Fruit fly (Drosophila melanogaster) whole organism, embryonic: ENCODE results near the gene Vsp37A.

Experiments
- Antp ChIP-seq: fragments of 200-800 bp; sonication (Bioruptor generic); optimal IDR thresholded peaks from 3 replicates; lab custom pipeline; 2016; ENCODE audit warnings: missing biosample characterization, missing genetic modification characterization
- Atf-2 ChIP-seq: fragments of 200-800 bp; sonication (Bioruptor generic); optimal IDR thresholded peaks from 2 replicates; lab custom pipeline; 2016; ENCODE audit warnings: missing biosample characterization, missing genetic modification characterization
- CG10147 ChIP-seq: fragments of 200-800 bp; sonication (Bioruptor generic); optimal IDR thresholded peaks from 2 replicates; lab custom pipeline; 2019; ENCODE audit warnings: missing biosample characterization, mild to moderate bottlenecking, missing genetic modification characterization, moderate library complexity
- CG10209 ChIP-seq: fragments of 200-800 bp; sonication (Bioruptor generic); optimal IDR thresholded peaks from 3 replicates; lab custom pipeline; 2017; ENCODE audit warnings: missing biosample characterization, mild to moderate bottlenecking, missing genetic modification characterization, missing genetic modification reagents
- CG10959 ChIP-seq: fragments of 200-800 bp; sonication (Bioruptor generic); IDR thresholded peaks from 2 replicates; pipeline ENCODE4 v1.3.6; 2022; ENCODE audit warnings: missing biosample characterization, missing genetic modification characterization
- CG11504 ChIP-seq: fragments of 200-800 bp; sonication (Bioruptor generic); optimal IDR thresholded peaks from 3 replicates; lab custom pipeline; 2019; ENCODE audit warnings: missing biosample characterization, mild to moderate bottlenecking, missing genetic modification characterization, moderate library complexity
- CG14050 ChIP-seq: fragments of 200-800 bp; sonication (Bioruptor generic); IDR thresholded peaks from 3 replicates; pipeline ENCODE4 v1.3.6; 2022; ENCODE audit warnings: missing biosample characterization, missing genetic modification characterization
- CG14965 ChIP-seq: fragments of 200-800 bp; sonication (Bioruptor generic); optimal IDR thresholded peaks from 2 replicates; lab custom pipeline; 2016; ENCODE audit warnings: missing biosample characterization, missing genetic modification characterization, borderline replicate concordance
- CG15514 ChIP-seq: fragments of 200-800 bp; sonication (Bioruptor generic); optimal IDR thresholded peaks from 3 replicates; lab custom pipeline; 2017; ENCODE audit warnings: missing biosample characterization, missing genetic modification characterization, mild to moderate bottlenecking, moderate library complexity, missing genetic modification reagents
- CG17361 ChIP-seq: fragments of 200-800 bp; sonication (Bioruptor generic); IDR thresholded peaks from 3 replicates; pipeline ENCODE4 v1.3.6; 2022; ENCODE audit warnings: missing biosample characterization, missing genetic modification characterization
- CG18599 ChIP-seq: fragments of 200-800 bp; sonication (Bioruptor generic); optimal IDR thresholded peaks from 3 replicates; lab custom pipeline; 2017; ENCODE audit warnings: missing biosample characterization, missing genetic modification characterization, mild to moderate bottlenecking, moderate library complexity, missing genetic modification reagents
- CG31441 ChIP-seq: fragments of 200-800 bp; sonication (Bioruptor generic); IDR thresholded peaks from 2 replicates; pipeline ENCODE4 v1.3.6; 2022; ENCODE audit warnings: missing biosample characterization, missing genetic modification characterization
- CG4328 ChIP-seq: fragments of 200-800 bp; sonication (Bioruptor generic); optimal IDR thresholded peaks from 3 replicates; lab custom pipeline; 2017; ENCODE audit warnings: missing biosample characterization, missing genetic modification reagents, missing genetic modification characterization
- CG4424 ChIP-seq: fragments of 200-800 bp; sonication (Bioruptor generic); optimal IDR thresholded peaks from 3 replicates; lab custom pipeline; 2016; ENCODE audit warnings: missing biosample characterization, missing genetic modification characterization
- CG4854 ChIP-seq: fragments of 200-800 bp; sonication (Bioruptor generic); optimal IDR thresholded peaks from 2 replicates; lab custom pipeline; 2016; ENCODE audit warnings: missing biosample characterization, missing genetic modification characterization, inconsistent platforms
- CG7839 ChIP-seq: fragments of 200-800 bp; sonication (Bioruptor generic); optimal IDR thresholded peaks from 3 replicates; lab custom pipeline; 2018; ENCODE audit warnings: missing biosample characterization, mild to moderate bottlenecking, missing genetic modification characterization, moderate library complexity
- CG8290 ChIP-seq, 3 experiments: fragments of 200-800 bp; sonication (Bioruptor generic); optimal IDR thresholded peaks; 2 replicates each; lab custom pipeline; 2016 to 2019; ENCODE audit warnings: missing biosample characterization in 3 of 3, missing genetic modification characterization in 3 of 3, mild to moderate bottlenecking in 2 of 3, moderate library complexity in 1 of 3
- CG8944 ChIP-seq: fragments of 200-800 bp; sonication (Bioruptor generic); optimal IDR thresholded peaks from 3 replicates; lab custom pipeline; 2016; ENCODE audit warnings: missing biosample characterization, missing genetic modification characterization
- Dref ChIP-seq: fragments of 200-800 bp; sonication (Bioruptor generic); IDR thresholded peaks from 2 replicates; pipeline ENCODE4 v1.3.6; 2022; ENCODE audit warnings: missing biosample characterization, missing genetic modification characterization
- Ets97D ChIP-seq: fragments of 200-800 bp; sonication (Bioruptor generic); optimal IDR thresholded peaks from 3 replicates; lab custom pipeline; 2016; ENCODE audit warnings: missing biosample characterization, missing genetic modification characterization
- Lhr ChIP-seq: fragments of 200-800 bp; sonication (Bioruptor generic); optimal IDR thresholded peaks from 3 replicates; lab custom pipeline; 2017; ENCODE audit warnings: mild to moderate bottlenecking, missing biosample characterization, missing genetic modification reagents, missing genetic modification characterization
- Mad ChIP-seq: fragments of 200-800 bp; sonication (Bioruptor generic); optimal IDR thresholded peaks from 2 replicates; lab custom pipeline; 2016; ENCODE audit warnings: missing biosample characterization, missing genetic modification characterization
- PHDP ChIP-seq: fragments of 200-800 bp; sonication (Bioruptor generic); optimal IDR thresholded peaks from 3 replicates; lab custom pipeline; 2018; ENCODE audit warnings: missing biosample characterization, mild to moderate bottlenecking, missing genetic modification characterization, moderate library complexity
- Ptx1 ChIP-seq: fragments of 200-800 bp; sonication (Bioruptor generic); IDR thresholded peaks from 2 replicates; pipeline ENCODE4 v1.3.6; 2022; ENCODE audit warnings: missing biosample characterization, missing genetic modification characterization
- Sry-β ChIP-seq: fragments of 200-800 bp; sonication (Bioruptor generic); optimal IDR thresholded peaks from 2 replicates; lab custom pipeline; 2018; ENCODE audit warnings: missing biosample characterization, mild to moderate bottlenecking, missing genetic modification characterization, moderate library complexity
- Xbp1 ChIP-seq: fragments of 200-800 bp; sonication (Bioruptor generic); optimal IDR thresholded peaks from 3 replicates; lab custom pipeline; 2016; ENCODE audit warnings: missing biosample characterization, mild to moderate bottlenecking, missing genetic modification characterization
- Xrp1 ChIP-seq: fragments of 200-800 bp; sonication (Bioruptor generic); IDR thresholded peaks from 2 replicates; pipeline ENCODE4 v1.3.6; 2022; ENCODE audit warnings: missing biosample characterization, missing genetic modification characterization
- YL-1 ChIP-seq: fragments of 200-800 bp; sonication (Bioruptor generic); optimal IDR thresholded peaks from 3 replicates; lab custom pipeline; 2017; ENCODE audit warnings: missing biosample characterization, mild to moderate bottlenecking, missing genetic modification characterization
- al ChIP-seq: fragments of 200-800 bp; sonication (Bioruptor generic); IDR thresholded peaks from 2 replicates; pipeline ENCODE4 v1.3.6; 2022; ENCODE audit warnings: missing biosample characterization, missing genetic modification characterization
- caup ChIP-seq: fragments of 200-800 bp; sonication (Bioruptor generic); optimal IDR thresholded peaks from 3 replicates; lab custom pipeline; 2017; ENCODE audit warnings: missing biosample characterization, mild to moderate bottlenecking, missing genetic modification characterization, moderate library complexity; ENCODE audit not compliant: severe bottlenecking
- chn ChIP-seq: fragments of 200-800 bp; sonication (Bioruptor generic); optimal IDR thresholded peaks from 2 replicates; lab custom pipeline; 2016; ENCODE audit warnings: missing biosample characterization, missing genetic modification characterization
- ftz-f1 ChIP-seq: fragments of 200-800 bp; sonication (Bioruptor generic); optimal IDR thresholded peaks from 2 replicates; lab custom pipeline; 2016; ENCODE audit warnings: missing biosample characterization, missing genetic modification characterization
- gfzf ChIP-seq: fragments of 200-800 bp; sonication (Bioruptor generic); optimal IDR thresholded peaks from 2 replicates; lab custom pipeline; 2016; ENCODE audit warnings: missing biosample characterization, mild to moderate bottlenecking, missing genetic modification characterization, moderate library complexity
- grau ChIP-seq: fragments of 200-800 bp; optimal IDR thresholded peaks from 3 replicates; lab custom pipeline; 2019; ENCODE audit warnings: missing biosample characterization, mild to moderate bottlenecking, missing genetic modification characterization, moderate library complexity
- gro ChIP-seq: fragments of 200-800 bp; sonication (Bioruptor generic); optimal IDR thresholded peaks from 2 replicates; lab custom pipeline; 2016; ENCODE audit warnings: missing biosample characterization, missing genetic modification characterization
- ind ChIP-seq: fragments of 200-800 bp; sonication (Bioruptor generic); optimal IDR thresholded peaks from 3 replicates; lab custom pipeline; 2016; ENCODE audit warnings: missing biosample characterization, missing genetic modification characterization
- jumu ChIP-seq: fragments of 200-800 bp; sonication (Bioruptor generic); optimal IDR thresholded peaks from 3 replicates; lab custom pipeline; 2016; ENCODE audit warnings: missing biosample characterization, missing genetic modification characterization
- ken ChIP-seq: fragments of 200-800 bp; sonication (Bioruptor generic); IDR thresholded peaks from 3 replicates; pipeline ENCODE4 v1.3.6; 2022; ENCODE audit warnings: missing biosample characterization, missing genetic modification characterization
- lbe ChIP-seq: fragments of 200-800 bp; sonication (Bioruptor generic); optimal IDR thresholded peaks from 2 replicates; lab custom pipeline; 2016; ENCODE audit warnings: missing biosample characterization, mild to moderate bottlenecking, missing genetic modification characterization
- lilli ChIP-seq: fragments of 200-800 bp; sonication (Bioruptor generic); optimal IDR thresholded peaks from 3 replicates; lab custom pipeline; 2016; ENCODE audit warnings: missing biosample characterization, missing genetic modification characterization
- maf-S ChIP-seq: fragments of 200-800 bp; sonication (Bioruptor generic); optimal IDR thresholded peaks from 2 replicates; lab custom pipeline; 2016; ENCODE audit warnings: missing biosample characterization, missing genetic modification characterization
- oc ChIP-seq: fragments of 200-800 bp; sonication (Bioruptor generic); optimal IDR thresholded peaks from 2 replicates; lab custom pipeline; 2018; ENCODE audit warnings: missing biosample characterization, mild to moderate bottlenecking, missing genetic modification characterization, moderate library complexity
- row ChIP-seq: fragments of 200-800 bp; sonication (Bioruptor generic); IDR thresholded peaks from 3 replicates; pipeline ENCODE4 v1.3.6; 2022; ENCODE audit warnings: missing biosample characterization, missing genetic modification characterization
- sens-2 ChIP-seq: fragments of 200-800 bp; sonication (Bioruptor generic); IDR thresholded peaks from 2 replicates; pipeline ENCODE4 v1.3.6; 2022; ENCODE audit warnings: missing biosample characterization, missing genetic modification characterization
- slbo ChIP-seq: fragments of 200-800 bp; sonication (Bioruptor generic); IDR thresholded peaks from 2 replicates; pipeline ENCODE4 v1.3.6; 2022; ENCODE audit warnings: missing biosample characterization, missing genetic modification characterization
- sna ChIP-seq: fragments of 200-800 bp; sonication (Bioruptor generic); IDR thresholded peaks from 2 replicates; pipeline ENCODE4 v1.3.6; 2022; ENCODE audit warnings: missing biosample characterization, missing genetic modification characterization; ENCODE audit not compliant: partially characterized antibody
- tin ChIP-seq: fragments of 200-800 bp; sonication (Bioruptor generic); optimal IDR thresholded peaks from 3 replicates; lab custom pipeline; 2016; ENCODE audit warnings: missing biosample characterization, missing genetic modification characterization
- tio ChIP-seq: fragments of 200-800 bp; sonication (Bioruptor generic); optimal IDR thresholded peaks from 2 replicates; lab custom pipeline; 2017; ENCODE audit warnings: missing biosample characterization, missing genetic modification characterization, inconsistent platforms
- ttk ChIP-seq: fragments of 200-800 bp; sonication (Bioruptor generic); IDR thresholded peaks from 2 replicates; pipeline ENCODE4 v2.1.2; 2022; ENCODE audit warnings: missing biosample characterization, missing genetic modification characterization
- wek ChIP-seq: fragments of 200-800 bp; sonication (Bioruptor generic); optimal IDR thresholded peaks from 3 replicates; lab custom pipeline; 2018; ENCODE audit warnings: missing biosample characterization, mild to moderate bottlenecking, missing genetic modification characterization, moderate library complexity

Vsp37A gene

DNA sequence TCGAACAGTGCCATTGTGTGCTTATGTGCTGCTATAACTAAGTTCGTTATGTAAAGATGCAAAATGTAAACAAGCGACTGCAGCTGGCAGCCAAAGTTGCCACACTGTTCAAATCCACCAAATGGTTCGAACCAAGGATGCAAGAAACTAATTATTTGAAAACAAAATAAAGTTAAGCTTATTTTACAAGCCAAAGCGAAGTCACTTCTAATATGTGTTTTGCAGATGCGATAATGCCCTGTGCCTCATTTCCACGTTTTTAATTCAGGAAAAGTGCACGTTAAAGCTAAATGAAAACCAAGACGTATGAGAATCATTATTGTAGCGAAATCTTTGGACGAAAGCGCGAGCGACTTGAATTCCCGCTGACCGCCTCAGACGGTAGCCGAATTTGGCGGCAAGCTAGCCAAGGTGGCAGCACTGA is at the start of gene Vsp37A, which contains the start of gene CG13365 (continued):
- peak; percentile 63 for TF ChIP-seq lilli (GFP tag; lab: Kevin White, UChicago)
- peak; percentile 50 for TF ChIP-seq Xbp1 (GFP tag; lab: Kevin White, UChicago)
- TF ChIP-seq tio = no peak
- peak; percentile 56 for TF ChIP-seq CG18599
- TF ChIP-seq CG15514 (GFP tag; lab: Kevin White, UChicago) = peak; percentile 85
- TF ChIP-seq CG11504 (tag; lab: Kevin White, UChicago) = peak; percentile 51
- TF ChIP-seq CG8290 (GFP tag; optimal IDR thresholded peaks at IDR 0.05; lab: Kevin White, UChicago) = peak; percentile 9
- TF ChIP-seq CG8290 (tag; optimal IDR thresholded peaks at IDR 0.05; lab: Kevin White, UChicago) = peak in 1 of 2 experiments; percentile 29
- TF ChIP-seq gfzf = peak; percentile 54
- peak; percentile 21 for TF ChIP-seq chn
- no peak for TF ChIP-seq ttk
- peak; percentile 25 for TF ChIP-seq wek
- no peak for TF ChIP-seq lbe (GFP tag; lab: Kevin White, UChicago)
- peak; percentile 42 for TF ChIP-seq CG4424 (GFP tag; lab: Kevin White, UChicago)
- TF ChIP-seq Xrp1 (GFP tag; lab: Robert Waterston, UW) = 0 out of 2 replicates have a peak, but pooled peaks have one; percentile 27
- TF ChIP-seq CG4328 (GFP tag; lab: Kevin White, UChicago) = peak; percentile 46
- TF ChIP-seq ftz-f1 (GFP tag; lab: Kevin White, UChicago) = no peak
- TF ChIP-seq jumu (GFP tag; lab: Kevin White, UChicago) = peak; percentile 58
- TF ChIP-seq CG17361 = peak; percentile 71
- TF ChIP-seq PHDP (tag; lab: Kevin White, UChicago) = no peak
- TF ChIP-seq grau = peak; percentile 48
- peak; percentile 36 for TF ChIP-seq tin (GFP tag; lab: Kevin White, UChicago)
- no peak for TF ChIP-seq CG10959 (GFP tag; lab: Robert Waterston, UW)
- peak; percentile 37 for TF ChIP-seq ind (GFP tag; lab: Kevin White, UChicago)
- TF ChIP-seq CG8944 (GFP tag; lab: Kevin White, UChicago) = peak; percentile 61
- TF ChIP-seq al (GFP tag; lab: Robert Waterston, UW) = peak; percentile 40; the same call in 1 of the 2 replicates
- TF ChIP-seq CG10209 (GFP tag; lab: Kevin White, UChicago) = peak; percentile 18
- peak; percentile 47 for TF ChIP-seq Ets97D (GFP tag; lab: Kevin White, UChicago)
- peak; percentile 56 for TF ChIP-seq Lhr (GFP tag; lab: Kevin White, UChicago)
- no peak for TF ChIP-seq CG4854 (GFP tag; lab: Kevin White, UChicago)
- peak; percentile 47 for TF ChIP-seq Atf-2 (GFP tag; lab: Kevin White, UChicago)
- peak; percentile 29 for TF ChIP-seq CG10147
- TF ChIP-seq YL-1 (GFP tag; lab: Kevin White, UChicago) = peak; percentile 66
- no peak for TF ChIP-seq CG14965 (GFP tag; lab: Kevin White, UChicago)
- TF ChIP-seq Sry-β = peak; percentile 97
- TF ChIP-seq CG14050 (GFP tag; lab: Robert Waterston, UW) = no peak
- TF ChIP-seq sna (GFP tag; lab: Robert Waterston, UW) = no peak
- TF ChIP-seq sens-2 = no peak
- 0 out of 2 replicates have a peak, but pooled peaks have one; percentile 26 for TF ChIP-seq CG31441 (GFP tag; lab: Robert Waterston, UW)
- TF ChIP-seq caup (GFP tag; lab: Kevin White, UChicago) = peak; percentile 3
- no peak for TF ChIP-seq ken (GFP tag; lab: Robert Waterston, UW)
- peak; percentile 25 for TF ChIP-seq maf-S (GFP tag; lab: Kevin White, UChicago)
- peak; percentile 58 for TF ChIP-seq Antp (GFP tag; lab: Kevin White, UChicago)
- TF ChIP-seq Dref (GFP tag; lab: Robert Waterston, UW) = peak; percentile 25; the same call in 1 of the 2 replicates
- peak; percentile 52 for TF ChIP-seq slbo (GFP tag; lab: Robert Waterston, UW)
- no peak for TF ChIP-seq gro (GFP tag; lab: Kevin White, UChicago)
- no peak for TF ChIP-seq oc (tag; lab: Kevin White, UChicago)
- TF ChIP-seq Mad (GFP tag; lab: Kevin White, UChicago) = peak; percentile 6
- TF ChIP-seq row (GFP tag; lab: Robert Waterston, UW) = peak; percentile 85
- peak; percentile 41 for TF ChIP-seq Ptx1 (GFP tag; lab: Robert Waterston, UW)
- peak; percentile 45 for TF ChIP-seq CG7839 (tag; lab: Kevin White, UChicago)
